Worm (Caenorhabditis elegans) whole organism, mixed stage, embryonic: ENCODE measurements around the gene T25G12.13.

Source experiments
- M03D4.4 ChIP-seq: sonication (generic microtip); optimal IDR thresholded peaks from 2 replicates; lab custom pipeline; 2017; ENCODE audit warnings: mild to moderate bottlenecking, missing genetic modification characterization, missing compliant biosample characterization
- ceh-43 ChIP-seq: fragments of 200-800 bp; sonication (Bioruptor generic); optimal IDR thresholded peaks from 2 replicates; lab custom pipeline; 2018; ENCODE audit warnings: mild to moderate bottlenecking, missing genetic modification characterization, moderate library complexity, missing compliant biosample characterization
- ces-1 ChIP-seq: fragments of 150-350 bp; optimal IDR thresholded peaks from 2 replicates; lab custom pipeline; 2014; ENCODE audit warnings: missing biosample characterization, missing genetic modification reagents, missing genetic modification characterization
- cnd-1 ChIP-seq: fragments of 200-800 bp; sonication (Bioruptor generic); optimal IDR thresholded peaks from 2 replicates; lab custom pipeline; 2018; ENCODE audit warnings: mild to moderate bottlenecking, missing genetic modification characterization, missing compliant biosample characterization
- drap-1 ChIP-seq: fragments of 200-800 bp; sonication (Bioruptor generic); optimal IDR thresholded peaks from 3 replicates; lab custom pipeline; 2018; ENCODE audit warnings: mild to moderate bottlenecking, missing genetic modification characterization, missing compliant biosample characterization
- elt-1 ChIP-seq: sonication (generic microtip); optimal IDR thresholded peaks from 2 replicates; lab custom pipeline; 2017; ENCODE audit warnings: missing genetic modification characterization, mild to moderate bottlenecking, missing compliant biosample characterization, antibody characterized with exemption, moderate library complexity, borderline replicate concordance; ENCODE audit not compliant: insufficient read depth
- nhr-12 ChIP-seq: fragments of 150-350 bp; optimal IDR thresholded peaks from 2 replicates; lab custom pipeline; 2014; ENCODE audit warnings: missing biosample characterization, missing genetic modification characterization
- nhr-237 ChIP-seq: fragments of 150-350 bp; optimal IDR thresholded peaks from 2 replicates; lab custom pipeline; 2014; ENCODE audit warnings: missing biosample characterization, missing genetic modification characterization
- nhr-28 ChIP-seq: fragments of 150-350 bp; optimal IDR thresholded peaks from 2 replicates; lab custom pipeline; 2014; ENCODE audit warnings: missing biosample characterization, missing genetic modification characterization
- snpc-4 ChIP-seq: fragments of 150-350 bp; optimal IDR thresholded peaks from 2 replicates; lab custom pipeline; 2014; ENCODE audit warnings: missing biosample characterization, missing genetic modification characterization
- unc-120 ChIP-seq: sonication (generic microtip); optimal IDR thresholded peaks from 2 replicates; lab custom pipeline; 2017; ENCODE audit warnings: missing genetic modification characterization, missing compliant biosample characterization; ENCODE audit not compliant: poor library complexity, severe bottlenecking
- zip-8 ChIP-seq: fragments of 150-350 bp; optimal IDR thresholded peaks from 2 replicates; lab custom pipeline; 2014; ENCODE audit warnings: missing biosample characterization, missing genetic modification characterization
- ztf-11 ChIP-seq: fragments of 150-350 bp; optimal IDR thresholded peaks from 2 replicates; lab custom pipeline; 2014; ENCODE audit warnings: missing biosample characterization, missing genetic modification characterization

Gene T25G12.13

DNA sequence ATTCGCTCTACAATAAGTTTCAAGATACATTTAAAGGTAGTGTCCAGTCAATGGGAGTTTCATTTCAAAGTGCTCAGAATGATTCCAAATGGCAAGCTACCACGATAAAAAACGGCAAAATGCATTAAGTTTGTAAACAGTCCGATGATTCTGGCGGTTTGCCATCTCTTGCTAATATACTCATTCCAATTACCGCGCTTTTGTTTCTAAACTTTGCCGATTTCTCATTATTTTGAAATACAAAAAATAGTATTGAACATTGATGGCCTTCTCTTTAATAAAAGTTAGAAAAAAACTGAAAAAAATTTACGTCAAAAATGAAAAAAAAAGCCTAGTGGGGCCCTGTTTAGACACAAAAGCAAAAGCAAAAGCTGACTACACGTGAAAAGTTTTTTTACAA lies 50.9 kb downstream of the T25G12.13 start:
- TF ChIP-seq snpc-4 (tag; lab: Kevin White, UChicago): no peak
- no peak for TF ChIP-seq ceh-43 (GFP tag; lab: Kevin White, UChicago)
- TF ChIP-seq ztf-11 (tag; lab: Kevin White, UChicago): no peak
- no peak for TF ChIP-seq nhr-28
- TF ChIP-seq cnd-1: no peak
- TF ChIP-seq zip-8: no peak
- TF ChIP-seq nhr-237: no peak
- TF ChIP-seq ces-1 (GFP tag; lab: Kevin White, UChicago): no peak
- TF ChIP-seq elt-1: no peak
- no peak for TF ChIP-seq unc-120
- no peak for TF ChIP-seq M03D4.4 (tag; lab: Kevin White, UChicago)
- TF ChIP-seq drap-1 (GFP tag; lab: Kevin White, UChicago): no peak
- no peak for TF ChIP-seq nhr-12 (tag; lab: Kevin White, UChicago)
